Worm (Caenorhabditis elegans) whole organism, L4/young adult: ENCODE data around the gene twk-12.
A peak's percentile ranks its signal among the peaks of the same experiment; 100 is the strongest.

ENCODE experiments used
- W03F9.2 ChIP-seq: fragments of 150-350 bp; optimal IDR thresholded peaks from 2 replicates; lab custom pipeline; 2014; ENCODE audit warnings: missing biosample characterization, missing genetic modification characterization
- dao-5 ChIP-seq: sonication (generic microtip); optimal IDR thresholded peaks from 2 replicates; lab custom pipeline; 2016; ENCODE audit warnings: missing genotype, missing genetic modification characterization, moderate library complexity, missing compliant biosample characterization
- him-1 ChIP-seq: sonication (generic microtip); optimal IDR thresholded peaks from 2 replicates; lab custom pipeline; 2016; ENCODE audit warnings: missing genotype, missing genetic modification reagents, missing genetic modification characterization, missing compliant biosample characterization

twk-12 gene

ce11 chrV:10664271-10664670 is 3.1 kb upstream of the twk-12 start:
- TF ChIP-seq dao-5 (tag; lab: Kevin White, UChicago) (no peak), him-1 (tag; lab: Kevin White, UChicago) (no peak), W03F9.2 (tag; lab: Kevin White, UChicago) (no peak)

ce11 chrV:10670817-10671216 is 3.4 kb downstream of the twk-12 start:
- TF ChIP-seq him-1 (tag; lab: Kevin White, UChicago) = no peak
- no peak for TF ChIP-seq W03F9.2 (tag; lab: Kevin White, UChicago)
- TF ChIP-seq dao-5 (tag; lab: Kevin White, UChicago) = no peak

DNA sequence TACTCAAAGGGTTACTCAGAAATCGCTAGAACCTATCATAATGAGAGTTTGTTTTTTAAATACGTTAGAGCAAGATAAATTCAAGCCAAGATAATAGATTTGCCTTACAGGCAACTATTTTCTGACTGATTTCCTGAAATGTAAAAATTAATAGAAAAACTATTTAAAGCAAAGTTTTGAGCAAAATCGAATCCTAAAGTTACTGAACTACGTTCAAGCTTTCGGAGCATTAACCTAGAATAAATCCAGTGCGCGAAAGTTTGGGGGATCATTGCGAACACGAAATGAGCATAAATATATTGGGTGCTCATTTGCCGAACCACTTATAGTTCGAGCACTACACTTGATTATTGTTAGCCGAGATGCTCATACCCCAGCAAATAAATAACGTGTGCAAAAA is 4.2 kb downstream of the twk-12 start, which contains the start of gene ceh-22:
Gene ceh-22 (plus strand): TSS at position 301 of the 400 bp plus-strand sequence.
- no peak for TF ChIP-seq him-1 (tag; lab: Kevin White, UChicago)
- no peak for TF ChIP-seq W03F9.2 (tag; lab: Kevin White, UChicago)
- no peak for TF ChIP-seq dao-5 (tag; lab: Kevin White, UChicago)

DNA sequence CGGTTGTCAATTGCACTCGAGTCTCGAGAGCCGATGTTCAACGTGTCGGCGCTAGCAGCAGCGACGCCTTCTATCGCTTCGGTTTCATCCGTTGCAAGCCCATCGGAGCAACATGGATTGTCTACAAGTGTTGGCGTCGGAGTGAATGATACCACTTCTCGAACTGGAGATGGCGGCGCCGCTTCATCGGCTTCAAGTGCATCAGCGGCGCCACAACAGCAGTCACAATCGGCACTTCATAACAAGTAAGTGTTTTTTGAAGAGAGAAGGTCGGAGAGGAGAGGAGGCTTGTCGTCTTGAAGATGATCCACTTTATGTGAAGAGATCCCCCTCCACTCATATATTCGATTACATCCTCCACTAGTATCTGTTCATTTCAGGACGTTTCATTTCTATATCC is 5.2 kb downstream of the twk-12 start:
- TF ChIP-seq W03F9.2 (tag; lab: Kevin White, UChicago) = no peak
- TF ChIP-seq dao-5 (tag; lab: Kevin White, UChicago) = no peak
- no peak for TF ChIP-seq him-1 (tag; lab: Kevin White, UChicago)

- TF ChIP-seq him-1 (tag; lab: Kevin White, UChicago) = no peak
Measured at ce11 chrV:10675978-10676377, 8.6 kb downstream of the twk-12 start.

- TF ChIP-seq him-1 (tag; lab: Kevin White, UChicago) (peak; percentile 71), dao-5 (tag; lab: Kevin White, UChicago) (no peak)
Measured at ce11 chrV:10677459-10677858, 10.1 kb downstream of the twk-12 start.

DNA sequence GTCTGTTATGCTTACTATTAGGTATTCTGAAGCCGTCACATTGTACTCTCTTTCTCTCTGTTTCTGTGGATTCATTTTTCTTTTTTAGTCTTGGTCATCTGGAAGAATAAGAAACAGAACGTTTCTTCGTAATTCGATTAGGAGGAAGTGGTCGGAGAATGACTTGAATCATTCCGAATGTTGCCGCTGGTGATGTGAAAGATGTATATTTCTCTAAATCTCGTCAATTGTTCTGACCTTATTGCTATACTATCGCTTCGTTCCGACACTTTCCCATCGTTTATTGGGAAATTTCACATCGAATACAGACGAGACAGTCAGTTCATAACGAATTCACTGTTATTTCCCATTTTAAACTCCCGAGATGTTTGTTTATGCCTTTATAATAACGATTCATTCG is 11.7 kb downstream of the twk-12 start:
- TF ChIP-seq him-1 (tag; lab: Kevin White, UChicago) (no peak), dao-5 (tag; lab: Kevin White, UChicago) (no peak), W03F9.2 (tag; lab: Kevin White, UChicago) (no peak)

DNA sequence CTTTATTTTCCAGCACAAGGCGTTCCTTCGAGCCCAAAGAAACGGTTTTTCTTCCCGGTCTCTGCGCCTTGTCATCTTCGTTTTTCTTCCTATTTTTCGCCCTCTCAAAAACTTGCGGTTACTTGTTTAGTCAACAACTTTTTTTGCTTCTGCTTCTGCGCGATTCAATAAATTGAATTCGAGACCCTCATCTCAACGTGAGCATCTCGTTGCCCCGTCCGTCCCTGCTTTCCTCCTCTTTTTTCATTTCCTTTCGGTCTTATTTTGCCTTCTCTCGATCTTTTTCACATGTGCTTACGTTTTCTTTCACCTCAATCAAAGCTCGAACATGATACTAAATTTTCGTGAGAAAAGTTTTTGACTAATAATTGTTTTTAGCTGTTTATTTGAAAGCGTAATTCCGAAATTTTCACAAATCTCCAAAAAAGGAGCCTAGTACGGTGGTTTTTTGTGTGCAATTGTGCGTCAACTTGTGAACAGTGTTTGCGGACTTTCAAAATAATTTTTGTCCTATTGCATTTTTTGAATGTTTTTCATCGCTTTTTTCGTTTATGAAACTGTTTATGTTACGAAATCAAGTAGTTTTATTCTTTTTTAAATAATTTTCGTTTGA is 12.7 kb downstream of the twk-12 start:
- TF ChIP-seq dao-5 (tag; lab: Kevin White, UChicago) = no peak
- TF ChIP-seq him-1 (tag; lab: Kevin White, UChicago) = no peak
- no peak for TF ChIP-seq W03F9.2 (tag; lab: Kevin White, UChicago)

ce11 chrV:10681117-10681959 is 14.0 kb downstream of the twk-12 start:
- TF ChIP-seq W03F9.2 (tag; lab: Kevin White, UChicago) (no peak), dao-5 (tag; lab: Kevin White, UChicago) (no peak), him-1 (tag; lab: Kevin White, UChicago) (no peak)

DNA sequence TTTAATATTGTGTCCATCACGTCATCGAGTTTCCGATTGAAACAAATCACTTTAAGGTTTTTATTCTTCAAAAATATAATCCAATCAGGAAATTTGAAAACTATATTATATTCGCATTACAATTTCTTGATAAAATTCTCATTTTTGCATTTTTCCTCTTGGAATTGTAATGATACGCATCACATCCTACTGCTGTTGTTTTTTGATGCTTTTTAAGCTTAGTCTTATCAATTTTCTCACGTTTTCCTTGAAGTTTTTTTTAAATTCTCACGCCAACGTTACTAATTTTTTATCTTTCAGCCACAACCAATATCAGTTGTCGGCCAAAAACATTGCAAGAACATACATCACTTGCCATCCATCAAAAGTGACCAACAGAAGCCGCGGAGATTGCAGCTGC is 14.7 kb downstream of the twk-12 start, which contains the start of gene gsp-1:
Gene gsp-1 (plus strand): TSS at position 301 of the 400 bp plus-strand sequence.
- no peak for TF ChIP-seq him-1 (tag; lab: Kevin White, UChicago)
- TF ChIP-seq dao-5 (tag; lab: Kevin White, UChicago) = no peak
- TF ChIP-seq W03F9.2 (tag; lab: Kevin White, UChicago) = no peak

ce11 chrV:10683458-10683857 is 16.1 kb downstream of the twk-12 start:
- TF ChIP-seq W03F9.2 (tag; lab: Kevin White, UChicago) (no peak), him-1 (tag; lab: Kevin White, UChicago) (no peak), dao-5 (tag; lab: Kevin White, UChicago) (no peak)

DNA sequence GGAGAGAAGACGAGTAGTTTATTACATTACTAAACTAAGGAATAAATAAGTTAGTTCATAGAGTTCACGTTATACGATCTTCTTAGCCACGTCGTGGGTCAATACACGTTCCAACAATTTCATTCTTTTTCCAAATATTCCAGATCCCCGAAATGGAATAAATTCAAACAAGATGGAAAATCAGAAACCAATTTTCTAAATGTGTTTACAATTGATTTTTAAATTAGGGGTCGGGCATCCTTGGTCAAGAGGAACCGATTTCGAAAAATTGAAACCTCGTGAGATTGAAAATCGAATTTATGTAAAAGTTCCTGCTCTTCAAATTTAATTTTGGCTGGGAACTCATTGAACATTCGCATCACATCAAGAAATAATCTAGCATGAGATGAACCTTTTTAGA is 17.4 kb downstream of the twk-12 start:
- TF ChIP-seq W03F9.2 (tag; lab: Kevin White, UChicago) (no peak), him-1 (tag; lab: Kevin White, UChicago) (no peak), dao-5 (tag; lab: Kevin White, UChicago) (no peak)

- TF ChIP-seq him-1 (tag; lab: Kevin White, UChicago) (no peak), dao-5 (tag; lab: Kevin White, UChicago) (no peak), W03F9.2 (tag; lab: Kevin White, UChicago) (no peak)
Measured at ce11 chrV:10687601-10688000, 20.2 kb downstream of the twk-12 start, which contains the start of gene F29F11.20. Gene F29F11.20 (plus strand): TSS chrV:10687901.
